Fruit fly (Drosophila melanogaster): ENCODE results near the gene CG8353.

CG8353 gene

dm6 chr2L:8213987-8214386, at the start of gene CG8353:
Gene CG8353, plus strand, starts transcription at chr2L:8214045.
- TF ChIP-seq Sin3A (optimal IDR thresholded peaks at IDR 0.05) (no peak), ttk (optimal IDR thresholded peaks at IDR 0.05) (no peak), insv (optimal IDR thresholded peaks at IDR 0.05) (no peak), h (optimal IDR thresholded peaks at IDR 0.05) (no peak), psq (optimal IDR thresholded peaks at IDR 0.05) (no peak), Myc (optimal IDR thresholded peaks at IDR 0.05) (no peak)

DNA sequence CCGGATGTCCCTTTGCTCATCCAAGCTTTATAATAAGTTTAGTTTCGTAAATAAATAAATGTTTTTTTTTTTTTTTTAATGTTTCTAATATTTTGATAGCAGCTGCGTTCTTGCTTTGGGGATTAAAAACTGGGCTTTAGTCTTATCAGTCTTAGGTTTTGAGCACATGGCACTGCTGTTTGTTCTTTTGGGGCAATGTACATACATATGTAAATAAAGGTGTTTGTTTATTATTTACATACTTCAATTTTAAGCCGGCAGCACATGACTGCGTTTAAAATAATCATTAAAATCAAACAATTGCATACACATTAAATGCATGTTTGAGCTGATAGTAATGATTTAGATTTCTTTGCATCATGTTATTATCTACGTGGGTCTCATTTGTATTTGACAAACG, 49.6 kb upstream of the CG8353 start:
- TF ChIP-seq psq (optimal IDR thresholded peaks at IDR 0.05) (no peak), Myc (optimal IDR thresholded peaks at IDR 0.05) (no peak), insv (optimal IDR thresholded peaks at IDR 0.05) (no peak), h (optimal IDR thresholded peaks at IDR 0.05) (no peak), Sin3A (optimal IDR thresholded peaks at IDR 0.05) (no peak), ttk (optimal IDR thresholded peaks at IDR 0.05) (no peak)

DNA sequence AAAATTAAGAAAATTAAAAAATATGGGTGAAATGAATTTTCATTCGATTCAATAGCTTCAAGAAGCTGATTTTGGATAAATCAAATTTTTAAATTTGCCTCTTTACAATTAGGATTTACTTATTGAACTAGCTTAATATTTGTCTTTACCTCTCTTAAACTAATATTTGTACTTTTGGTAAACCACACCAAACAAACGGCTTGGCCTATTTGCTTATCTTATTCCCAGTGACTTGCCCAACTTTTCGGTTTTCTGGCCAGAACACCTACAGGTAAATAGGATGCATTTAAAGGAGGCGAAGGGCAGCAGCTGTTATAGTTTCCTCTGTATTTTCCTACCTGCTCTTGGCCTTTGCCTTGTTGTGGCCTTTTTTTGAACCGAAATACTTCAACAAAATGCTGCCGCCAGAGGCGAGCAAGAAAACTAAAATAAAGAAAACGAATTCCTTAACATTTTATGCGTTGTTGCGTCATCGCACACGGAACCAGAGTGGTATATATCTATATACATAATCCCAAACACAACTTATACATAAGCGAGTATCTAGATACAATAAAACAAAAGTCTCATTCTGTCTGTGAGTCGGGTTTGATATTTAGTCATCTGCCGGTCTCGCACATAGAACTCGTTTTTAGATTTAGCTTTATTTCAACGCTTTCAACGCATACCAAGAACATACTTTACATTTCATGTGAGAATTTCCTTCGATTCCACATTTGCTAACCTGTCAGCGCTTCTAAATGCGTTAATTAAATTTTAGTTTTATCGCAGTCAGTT, 47.9 kb upstream of the CG8353 start:
- no peak for TF ChIP-seq insv (optimal IDR thresholded peaks at IDR 0.05)
- TF ChIP-seq Sin3A (optimal IDR thresholded peaks at IDR 0.05) = no peak
- no peak for TF ChIP-seq h (optimal IDR thresholded peaks at IDR 0.05)
- no peak for TF ChIP-seq ttk (optimal IDR thresholded peaks at IDR 0.05)
- no peak for TF ChIP-seq psq (optimal IDR thresholded peaks at IDR 0.05)
- no peak for TF ChIP-seq Myc (optimal IDR thresholded peaks at IDR 0.05)

- TF ChIP-seq psq (optimal IDR thresholded peaks at IDR 0.05) (no peak), Myc (optimal IDR thresholded peaks at IDR 0.05) (no peak), h (optimal IDR thresholded peaks at IDR 0.05) (no peak), ttk (optimal IDR thresholded peaks at IDR 0.05) (no peak), insv (optimal IDR thresholded peaks at IDR 0.05) (no peak), Sin3A (optimal IDR thresholded peaks at IDR 0.05) (no peak)
Observed at dm6 chr2L:8168075-8168474, 45.8 kb upstream of the CG8353 start.

DNA sequence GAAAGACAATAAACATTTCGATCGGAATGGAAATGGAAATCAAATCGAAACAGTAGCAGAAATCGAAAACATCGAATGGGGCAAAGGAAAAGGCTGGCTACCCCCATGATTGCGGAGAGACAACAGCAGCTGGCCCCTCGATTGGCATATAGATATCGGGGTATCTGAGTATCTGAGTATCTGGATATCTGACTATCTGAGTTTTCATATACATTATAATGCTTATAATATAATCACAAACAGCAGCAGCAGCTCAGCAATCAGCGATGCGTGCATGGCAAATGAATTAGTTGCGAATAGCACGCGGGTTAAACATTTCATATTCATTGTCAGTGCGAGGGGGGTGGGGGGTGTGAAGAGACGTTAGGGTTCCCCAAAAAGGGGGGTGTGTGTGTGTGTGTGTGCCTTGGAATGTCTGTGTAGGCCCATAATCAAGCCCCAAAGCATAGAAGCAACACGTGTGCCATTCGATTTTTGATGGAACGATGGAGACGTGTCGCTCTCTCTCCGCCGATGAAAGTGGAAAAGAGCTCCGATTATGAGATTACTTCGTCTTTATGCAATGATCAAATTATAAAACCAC, 43.2 kb upstream of the CG8353 start:
- TF ChIP-seq Sin3A (optimal IDR thresholded peaks at IDR 0.05) (no peak), h (optimal IDR thresholded peaks at IDR 0.05) (no peak), psq (optimal IDR thresholded peaks at IDR 0.05) (no peak), insv (optimal IDR thresholded peaks at IDR 0.05) (no peak), ttk (optimal IDR thresholded peaks at IDR 0.05) (no peak), Myc (optimal IDR thresholded peaks at IDR 0.05) (no peak)

dm6 chr2L:8171544-8171943, 42.3 kb upstream of the CG8353 start:
- TF ChIP-seq Myc (optimal IDR thresholded peaks at IDR 0.05) = no peak
- no peak for TF ChIP-seq psq (optimal IDR thresholded peaks at IDR 0.05)
- TF ChIP-seq Sin3A (optimal IDR thresholded peaks at IDR 0.05) = no peak
- no peak for TF ChIP-seq h (optimal IDR thresholded peaks at IDR 0.05)

- no peak for TF ChIP-seq Myc (optimal IDR thresholded peaks at IDR 0.05)
- TF ChIP-seq psq (optimal IDR thresholded peaks at IDR 0.05) = no peak
- no peak for TF ChIP-seq h (optimal IDR thresholded peaks at IDR 0.05)
- no peak for TF ChIP-seq ttk (optimal IDR thresholded peaks at IDR 0.05)
- no peak for TF ChIP-seq insv (optimal IDR thresholded peaks at IDR 0.05)
- no peak for TF ChIP-seq Sin3A (optimal IDR thresholded peaks at IDR 0.05)
Observed at dm6 chr2L:8185008-8185407, 28.8 kb upstream of the CG8353 start.

DNA sequence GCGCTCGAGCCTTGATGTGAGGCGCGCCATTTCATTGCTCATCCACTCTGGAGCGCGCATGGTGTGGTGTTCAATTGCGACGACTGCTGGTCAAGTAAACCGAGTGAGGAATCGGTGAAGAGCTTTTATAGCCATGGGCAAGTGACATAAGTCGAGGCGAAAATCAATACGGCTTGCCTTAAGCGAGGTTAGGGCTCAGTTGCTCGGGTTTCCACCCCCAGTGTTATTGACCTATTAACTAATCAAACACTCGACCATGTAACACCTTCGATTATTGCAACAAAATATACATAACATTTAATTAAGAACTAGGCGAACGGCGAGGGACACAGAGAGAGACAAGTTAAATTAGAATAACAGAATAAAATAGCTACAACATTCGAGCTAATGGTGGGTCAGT, 23.2 kb upstream of the CG8353 start, which contains the start of gene CG34134:
Gene CG34134 (minus strand): TSS at position 101 of the 400 bp plus-strand sequence.
- TF ChIP-seq Myc (optimal IDR thresholded peaks at IDR 0.05) (no peak), h (optimal IDR thresholded peaks at IDR 0.05) (no peak), insv (optimal IDR thresholded peaks at IDR 0.05) (no peak), ttk (optimal IDR thresholded peaks at IDR 0.05) (no peak), Sin3A (optimal IDR thresholded peaks at IDR 0.05) (no peak), psq (optimal IDR thresholded peaks at IDR 0.05) (no peak)

DNA sequence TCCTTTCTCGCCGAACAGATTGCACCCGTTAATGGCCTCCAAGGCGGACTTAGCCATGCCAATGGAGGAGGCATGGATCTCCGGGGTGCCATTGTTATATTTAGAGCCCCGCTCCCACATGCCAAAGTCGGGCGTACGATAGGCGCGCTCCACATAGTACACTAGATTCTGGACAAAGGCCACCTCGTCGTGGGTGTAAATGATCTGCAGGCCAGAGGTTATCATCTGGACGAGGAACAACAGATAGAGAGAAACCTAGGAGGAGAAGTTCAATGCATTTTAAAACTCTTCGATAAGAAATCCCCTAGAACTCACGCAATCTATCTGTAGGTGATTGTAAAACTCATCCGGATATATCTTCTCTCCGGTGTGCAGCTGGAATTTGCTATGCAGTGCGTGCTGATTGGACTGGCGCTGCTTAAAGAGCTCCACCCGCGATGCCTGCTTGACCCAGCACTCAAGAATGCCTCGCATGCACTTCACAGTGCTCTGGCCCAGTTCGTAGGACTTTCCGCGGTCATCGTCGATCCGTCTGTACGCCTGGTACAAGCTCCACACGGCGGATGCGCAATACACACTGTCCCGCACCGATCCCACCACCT, 18.0 kb upstream of the CG8353 start:
- TF ChIP-seq h (optimal IDR thresholded peaks at IDR 0.05) = no peak
- no peak for TF ChIP-seq psq (optimal IDR thresholded peaks at IDR 0.05)
- no peak for TF ChIP-seq Myc (optimal IDR thresholded peaks at IDR 0.05)
- TF ChIP-seq ttk (optimal IDR thresholded peaks at IDR 0.05) = no peak
- no peak for TF ChIP-seq insv (optimal IDR thresholded peaks at IDR 0.05)
- no peak for TF ChIP-seq Sin3A (optimal IDR thresholded peaks at IDR 0.05)

dm6 chr2L:8196757-8197530, 16.9 kb upstream of the CG8353 start, which contains the start of the genes CG8475 and CG8460:
Gene CG8475, minus strand, starts transcription at chr2L:8196918.
Gene CG8460, plus strand, starts transcription at chr2L:8197193.
- TF ChIP-seq insv (optimal IDR thresholded peaks at IDR 0.05) (no peak), Sin3A (optimal IDR thresholded peaks at IDR 0.05) (no peak), h (optimal IDR thresholded peaks at IDR 0.05) (no peak), Myc (optimal IDR thresholded peaks at IDR 0.05) (no peak), ttk (optimal IDR thresholded peaks at IDR 0.05) (no peak), psq (optimal IDR thresholded peaks at IDR 0.05) (no peak)

DNA sequence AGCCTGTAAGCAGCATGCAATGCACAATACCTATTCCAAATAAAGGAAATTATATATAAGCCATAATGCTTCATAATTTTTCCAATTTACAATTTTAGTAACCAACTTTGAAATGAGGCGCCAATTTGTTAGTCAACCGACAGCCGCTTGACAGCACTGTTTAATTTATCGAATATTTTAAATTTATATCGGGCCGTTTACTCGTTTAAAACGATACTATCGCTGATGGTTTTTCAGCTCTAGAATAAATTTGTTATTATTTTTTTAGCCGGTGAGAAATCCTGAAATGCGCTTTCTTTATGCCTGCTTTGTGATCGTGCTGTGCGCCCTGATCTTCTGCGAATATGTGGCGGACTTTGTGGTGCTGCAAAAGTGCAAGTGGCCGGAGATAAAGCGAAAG, 15.1 kb upstream of the CG8353 start, which contains the start of gene PGAP5:
Gene PGAP5 (plus strand): TSS at position 126 of the 400 bp plus-strand sequence.
- TF ChIP-seq Myc (optimal IDR thresholded peaks at IDR 0.05) (no peak), Sin3A (optimal IDR thresholded peaks at IDR 0.05) (no peak), insv (optimal IDR thresholded peaks at IDR 0.05) (no peak), ttk (optimal IDR thresholded peaks at IDR 0.05) (no peak), h (optimal IDR thresholded peaks at IDR 0.05) (no peak), psq (optimal IDR thresholded peaks at IDR 0.05) (no peak)
